Fruit fly (Drosophila melanogaster): Measurements from ENCODE around the gene Pfrx.

Pfrx gene

DNA sequence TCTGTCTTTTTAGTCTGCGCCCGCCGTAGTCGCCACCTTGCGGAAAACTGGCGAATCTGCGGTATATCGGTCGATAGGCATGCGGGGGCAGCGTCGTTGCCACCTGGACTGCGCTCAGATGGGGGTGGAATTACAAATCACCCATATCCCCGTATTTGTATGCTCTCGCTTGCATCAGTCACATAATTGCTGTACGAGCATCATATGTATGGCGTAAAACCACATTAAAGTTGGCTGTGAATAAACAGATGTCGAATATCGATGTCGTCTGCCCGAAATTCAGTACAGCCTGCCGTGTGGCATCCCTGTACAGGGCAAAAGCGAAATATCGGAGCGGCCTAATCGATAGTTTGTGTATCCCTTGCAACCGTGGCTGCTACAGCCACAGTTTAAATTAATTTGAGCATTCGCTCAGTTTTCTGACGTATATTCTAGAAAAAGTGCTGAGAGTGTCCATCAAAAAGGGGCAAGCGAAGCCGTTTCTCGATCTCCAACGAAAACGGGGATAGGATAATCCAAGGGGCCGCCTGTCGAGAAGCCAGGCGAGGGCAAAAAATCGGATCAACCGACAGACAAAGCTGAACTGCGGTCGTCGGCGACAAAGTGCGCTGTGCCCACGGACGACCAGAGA, 26.6 kb downstream of the Pfrx start, which contains the start of the genes Idh3a and CoRest (continued):
- no peak for TF ChIP-seq NK7.1 (GFP tag; optimal IDR thresholded peaks at IDR 0.05)
- no peak for TF ChIP-seq CG5953 (GFP tag; IDR thresholded peaks at IDR 0.05)
- no peak for TF ChIP-seq luna (GFP tag; optimal IDR thresholded peaks at IDR 0.05)
- TF ChIP-seq CG31365 (tag; optimal IDR thresholded peaks at IDR 0.05), result no peak
- no peak for TF ChIP-seq CG11247 (GFP tag; IDR thresholded peaks at IDR 0.05)
- peak; percentile 14 for TF ChIP-seq nerfin-1 (tag; optimal IDR thresholded peaks at IDR 0.05)
- peak; percentile 58 for TF ChIP-seq phol (tag; optimal IDR thresholded peaks at IDR 0.05)
- peak; percentile 10 for TF ChIP-seq Antp (GFP tag; optimal IDR thresholded peaks at IDR 0.05)
- TF ChIP-seq D19B (GFP tag; optimal IDR thresholded peaks at IDR 0.05), result no peak
- no peak for TF ChIP-seq org-1 (GFP tag; optimal IDR thresholded peaks at IDR 0.05)
- TF ChIP-seq Asciz (GFP tag; optimal IDR thresholded peaks at IDR 0.05), result no peak
- TF ChIP-seq eyg (GFP tag; optimal IDR thresholded peaks at IDR 0.05), result no peak
- no peak for TF ChIP-seq Eip74EF (GFP tag; optimal IDR thresholded peaks at IDR 0.05)
- TF ChIP-seq tin (GFP tag; optimal IDR thresholded peaks at IDR 0.05), result no peak
- TF ChIP-seq MBD-R2 (GFP tag; IDR thresholded peaks at IDR 0.05), result peak; percentile 58
- TF ChIP-seq bigmax (GFP tag; optimal IDR thresholded peaks at IDR 0.05), result no peak
- peak; percentile 2 for TF ChIP-seq CG18599 (GFP tag; optimal IDR thresholded peaks at IDR 0.05)
- TF ChIP-seq fd96Cb (tag; optimal IDR thresholded peaks at IDR 0.05), result no peak
- no peak for TF ChIP-seq Nf-YB (GFP tag; optimal IDR thresholded peaks at IDR 0.05)
- no peak for TF ChIP-seq CG1602 (GFP tag; optimal IDR thresholded peaks at IDR 0.05)
- peak; percentile 16 for TF ChIP-seq CG13624 (GFP tag; optimal IDR thresholded peaks at IDR 0.05)
- TF ChIP-seq CG9727 (GFP tag; optimal IDR thresholded peaks at IDR 0.05), result peak; percentile 38
- peak; percentile 53; the same call in 2 of the 3 replicates for TF ChIP-seq dysf (GFP tag; IDR thresholded peaks at IDR 0.05)
- TF ChIP-seq Dll (GFP tag; IDR thresholded peaks at IDR 0.05; ENCODE audit: partially characterized antibody), result peak; percentile 77
- TF ChIP-seq sens (GFP tag), result peak; percentile 47
- no peak for TF ChIP-seq CG9437 (GFP tag; optimal IDR thresholded peaks at IDR 0.05)
- TF ChIP-seq CG3847 (GFP tag; IDR thresholded peaks at IDR 0.05), result no peak; the same call in 1 of the 2 replicates
- TF ChIP-seq CG7372 (GFP tag; IDR thresholded peaks at IDR 0.05), result 0 out of 2 replicates have a peak, but pooled peaks have one; percentile 41
- peak; percentile 50; the same call in 1 of the 3 replicates for TF ChIP-seq CG7963 (GFP tag; IDR thresholded peaks at IDR 0.05; ENCODE audit: partially characterized antibody)
- TF ChIP-seq lab (GFP tag; optimal IDR thresholded peaks at IDR 0.05), result no peak
- peak; percentile 77 for TF ChIP-seq CG15514 (GFP tag; optimal IDR thresholded peaks at IDR 0.05)
- no peak for TF ChIP-seq z (GFP tag; IDR thresholded peaks at IDR 0.05)
- 0 out of 2 replicates have a peak, but pooled peaks have one; percentile 10 for TF ChIP-seq al (GFP tag; IDR thresholded peaks at IDR 0.05)
- TF ChIP-seq Adf1 (GFP tag; IDR thresholded peaks at IDR 0.05), result no peak
- TF ChIP-seq ab (GFP tag; optimal IDR thresholded peaks at IDR 0.05), result no peak
- TF ChIP-seq CG1832 (GFP tag; optimal IDR thresholded peaks at IDR 0.05), result no peak
- TF ChIP-seq CG17829 (tag; optimal IDR thresholded peaks at IDR 0.05), result peak; percentile 33
- peak; percentile 12 for TF ChIP-seq CG13424 (tag; optimal IDR thresholded peaks at IDR 0.05)
- no peak for TF ChIP-seq CrebB (tag; optimal IDR thresholded peaks at IDR 0.05)
- peak; percentile 13 for TF ChIP-seq mirr (GFP tag; optimal IDR thresholded peaks at IDR 0.05)
- TF ChIP-seq bab2 (GFP tag; optimal IDR thresholded peaks at IDR 0.05), result no peak
- no peak for TF ChIP-seq CG14050 (GFP tag; IDR thresholded peaks at IDR 0.05)
- no peak for TF ChIP-seq Bdp1 (GFP tag; optimal IDR thresholded peaks at IDR 0.05)
- TF ChIP-seq ara (GFP tag; IDR thresholded peaks at IDR 0.05), result no peak
- no peak for TF ChIP-seq pb (GFP tag; optimal IDR thresholded peaks at IDR 0.05)
- no peak for TF ChIP-seq CG31441 (GFP tag; IDR thresholded peaks at IDR 0.05)
- no peak for TF ChIP-seq CG10565 (GFP tag; optimal IDR thresholded peaks at IDR 0.05)
- no peak for TF ChIP-seq gem (tag; optimal IDR thresholded peaks at IDR 0.05)
- TF ChIP-seq croc (GFP tag; conservative IDR thresholded peaks at IDR 0.05), result no peak
- TF ChIP-seq gsb (GFP tag; IDR thresholded peaks at IDR 0.05), result no peak
